Fruit fly (Drosophila melanogaster) whole organism, embryonic: ENCODE data around the gene E2f1.
A peak's percentile ranks its signal among the peaks of the same experiment; 100 is the strongest.

Source experiments
- Abd-B ChIP-seq: fragments of 200-800 bp; sonication (Bioruptor generic); optimal IDR thresholded peaks from 2 replicates; lab custom pipeline; 2018; ENCODE audit warnings: missing biosample characterization, mild to moderate bottlenecking, missing genetic modification characterization, moderate library complexity
- CG11093 ChIP-seq: fragments of 200-800 bp; sonication (Bioruptor generic); IDR thresholded peaks from 3 replicates; pipeline ENCODE4 v1.3.6; 2022; ENCODE audit warnings: missing biosample characterization, missing genetic modification characterization
- CG2120 ChIP-seq: fragments of 200-800 bp; sonication (Bioruptor generic); optimal IDR thresholded peaks from 3 replicates; lab custom pipeline; 2016; ENCODE audit warnings: missing biosample characterization, missing genetic modification characterization
- CG3163 ChIP-seq: fragments of 200-800 bp; sonication (Bioruptor generic); optimal IDR thresholded peaks from 3 replicates; lab custom pipeline; 2016; ENCODE audit warnings: missing biosample characterization, missing genetic modification characterization
- CG9609 ChIP-seq: fragments of 200-800 bp; sonication (Bioruptor generic); optimal IDR thresholded peaks from 3 replicates; lab custom pipeline; 2016; ENCODE audit warnings: missing biosample characterization, missing genetic modification characterization
- Drgx ChIP-seq: fragments of 200-800 bp; sonication (Bioruptor generic); IDR thresholded peaks from 2 replicates; pipeline ENCODE4 v1.3.6; 2022; ENCODE audit warnings: missing biosample characterization, missing genetic modification characterization
- Opbp ChIP-seq: fragments of 200-800 bp; sonication (Bioruptor generic); IDR thresholded peaks from 3 replicates; pipeline ENCODE4 v1.3.6; 2022; ENCODE audit warnings: missing biosample characterization, missing genetic modification characterization; ENCODE audit not compliant: partially characterized antibody
- Rfx ChIP-seq: fragments of 200-800 bp; sonication (Bioruptor generic); IDR thresholded peaks from 2 replicates; pipeline ENCODE4 v1.3.6; 2022; ENCODE audit warnings: missing biosample characterization, missing genetic modification characterization
- Sry-β ChIP-seq: fragments of 200-800 bp; sonication (Bioruptor generic); optimal IDR thresholded peaks from 2 replicates; lab custom pipeline; 2018; ENCODE audit warnings: missing biosample characterization, mild to moderate bottlenecking, missing genetic modification characterization, moderate library complexity
- az2 ChIP-seq: fragments of 200-800 bp; sonication (Bioruptor generic); optimal IDR thresholded peaks from 3 replicates; lab custom pipeline; 2016; ENCODE audit warnings: missing biosample characterization, missing genetic modification characterization
- fd102C ChIP-seq: fragments of 200-800 bp; sonication (Bioruptor generic); optimal IDR thresholded peaks from 2 replicates; lab custom pipeline; 2018; ENCODE audit warnings: missing biosample characterization, mild to moderate bottlenecking, missing genetic modification characterization, moderate library complexity
- gro ChIP-seq: fragments of 200-800 bp; sonication (Bioruptor generic); optimal IDR thresholded peaks from 2 replicates; lab custom pipeline; 2016; ENCODE audit warnings: missing biosample characterization, missing genetic modification characterization
- knrl ChIP-seq: fragments of 200-800 bp; sonication (Bioruptor generic); IDR thresholded peaks from 3 replicates; pipeline ENCODE4 v1.3.6; 2022; ENCODE audit warnings: missing biosample characterization, missing genetic modification characterization; ENCODE audit not compliant: partially characterized antibody
- sob ChIP-seq: fragments of 200-800 bp; sonication (Bioruptor generic); IDR thresholded peaks from 2 replicates; pipeline ENCODE4 v1.3.6; 2022; ENCODE audit warnings: missing biosample characterization, missing genetic modification characterization
- yki ChIP-seq: fragments of >200 bp; optimal IDR thresholded peaks from 3 replicates; lab custom pipeline; 2018
- zen ChIP-seq: fragments of 200-800 bp; sonication (Bioruptor generic); optimal IDR thresholded peaks from 3 replicates; lab custom pipeline; 2018; ENCODE audit warnings: missing biosample characterization, mild to moderate bottlenecking, missing genetic modification characterization, moderate library complexity

The E2f1 gene

dm6 chr3R:21580091-21580490 lies 80.6 kb downstream of the E2f1 start (continued):
- TF ChIP-seq CG11093 (no peak), knrl (GFP tag; lab: Robert Waterston, UW) (peak; percentile 71; the same call in 2 of the 3 replicates), fd102C (GFP tag; lab: Kevin White, UChicago) (no peak), Abd-B (GFP tag; lab: Kevin White, UChicago) (no peak), CG9609 (GFP tag; lab: Kevin White, UChicago) (peak; percentile 21), Rfx (GFP tag; lab: Robert Waterston, UW) (peak; percentile 36; the same call in 1 of the 2 replicates), gro (GFP tag; lab: Kevin White, UChicago) (peak; percentile 28), az2 (GFP tag; lab: Kevin White, UChicago) (no peak), sob (GFP tag; lab: Robert Waterston, UW) (peak; percentile 93), yki (no peak), Drgx (GFP tag; lab: Robert Waterston, UW) (no peak), CG3163 (peak; percentile 51), zen (tag; lab: Kevin White, UChicago) (no peak), Opbp (GFP tag; lab: Robert Waterston, UW) (peak; percentile 65; the same call in 2 of the 3 replicates), CG2120 (GFP tag; lab: Kevin White, UChicago) (no peak), Sry-β (peak; percentile 37)
